Worm (Caenorhabditis elegans) whole organism, L4/young adult: ENCODE results near the gene srg-50.

Source experiments
- dao-5 ChIP-seq: sonication (generic microtip); optimal IDR thresholded peaks from 2 replicates; lab custom pipeline; 2016; ENCODE audit warnings: missing genotype, missing genetic modification characterization, moderate library complexity, missing compliant biosample characterization
- him-1 ChIP-seq: sonication (generic microtip); optimal IDR thresholded peaks from 2 replicates; lab custom pipeline; 2016; ENCODE audit warnings: missing genotype, missing genetic modification reagents, missing genetic modification characterization, missing compliant biosample characterization

- no peak for TF ChIP-seq dao-5 (tag; lab: Kevin White, UChicago)
- no peak for TF ChIP-seq him-1
Observed at ce11 chrIV:7025835-7026234, 49.1 kb downstream of the srg-50 start.
